Fruit fly (Drosophila melanogaster) whole organism, embryonic: Measurements from ENCODE around the gene CG10710.

Experiments used
- Adf1 ChIP-seq: fragments of 200-800 bp; sonication (Bioruptor generic); IDR thresholded peaks from 2 replicates; pipeline ENCODE4 v1.3.6; 2022; ENCODE audit warnings: missing biosample characterization, missing genetic modification characterization
- Aef1 ChIP-seq: fragments of 200-800 bp; sonication (Bioruptor generic); IDR thresholded peaks from 3 replicates; pipeline ENCODE4 v1.3.6; 2022; ENCODE audit warnings: missing biosample characterization, missing genetic modification characterization
- Blimp-1 ChIP-seq: fragments of 200-800 bp; sonication (Bioruptor generic); optimal IDR thresholded peaks from 3 replicates; lab custom pipeline; 2018; ENCODE audit warnings: missing biosample characterization, missing genetic modification characterization, mild to moderate bottlenecking, moderate library complexity, missing genetic modification reagents
- CG10543 ChIP-seq: fragments of 200-800 bp; sonication (Bioruptor generic); optimal IDR thresholded peaks from 3 replicates; lab custom pipeline; 2017; ENCODE audit warnings: missing biosample characterization, mild to moderate bottlenecking, missing genetic modification characterization, moderate library complexity
- CG11093 ChIP-seq: fragments of 200-800 bp; sonication (Bioruptor generic); IDR thresholded peaks from 3 replicates; pipeline ENCODE4 v1.3.6; 2022; ENCODE audit warnings: missing biosample characterization, missing genetic modification characterization
- CG12769 ChIP-seq: fragments of 200-800 bp; sonication (Bioruptor generic); optimal IDR thresholded peaks from 2 replicates; lab custom pipeline; 2019; ENCODE audit warnings: missing biosample characterization, mild to moderate bottlenecking, missing genetic modification characterization, moderate library complexity
- CG13296 ChIP-seq: fragments of 200-800 bp; sonication (Bioruptor generic); optimal IDR thresholded peaks from 3 replicates; lab custom pipeline; 2018; ENCODE audit warnings: missing biosample characterization, mild to moderate bottlenecking, missing genetic modification characterization
- CG14667 ChIP-seq: fragments of 200-800 bp; sonication (Bioruptor generic); IDR thresholded peaks from 2 replicates; pipeline ENCODE4 v1.3.6; 2022; ENCODE audit warnings: missing biosample characterization, missing genetic modification characterization
- CG17829 ChIP-seq: fragments of 200-800 bp; optimal IDR thresholded peaks from 2 replicates; lab custom pipeline; 2019; ENCODE audit warnings: missing biosample characterization, mild to moderate bottlenecking, missing genetic modification characterization, moderate library complexity
- CG18619 ChIP-seq: fragments of 200-800 bp; sonication (Bioruptor generic); optimal IDR thresholded peaks from 3 replicates; lab custom pipeline; 2017; ENCODE audit warnings: missing biosample characterization, mild to moderate bottlenecking, missing genetic modification characterization
- CG3281 ChIP-seq: fragments of 200-800 bp; sonication (Bioruptor generic); optimal IDR thresholded peaks from 3 replicates; lab custom pipeline; 2017; ENCODE audit warnings: missing biosample characterization, mild to moderate bottlenecking, missing genetic modification characterization
- CG3995 ChIP-seq: fragments of 200-800 bp; sonication (Bioruptor generic); optimal IDR thresholded peaks from 3 replicates; lab custom pipeline; 2016; ENCODE audit warnings: missing biosample characterization, missing genetic modification characterization
- CG42726 ChIP-seq: fragments of 200-800 bp; sonication (Bioruptor generic); IDR thresholded peaks from 2 replicates; pipeline ENCODE4 v1.3.6; 2022; ENCODE audit warnings: missing biosample characterization, missing genetic modification characterization; ENCODE audit not compliant: partially characterized antibody
- CG5245 ChIP-seq: fragments of 200-800 bp; sonication (Bioruptor generic); optimal IDR thresholded peaks from 3 replicates; lab custom pipeline; 2016; ENCODE audit warnings: missing biosample characterization, missing genetic modification characterization
- CG7556 ChIP-seq: fragments of 200-800 bp; sonication (Bioruptor generic); optimal IDR thresholded peaks from 2 replicates; lab custom pipeline; 2017; ENCODE audit warnings: missing biosample characterization, mild to moderate bottlenecking, missing genetic modification characterization
- CG9932 ChIP-seq: fragments of 200-800 bp; sonication (Bioruptor generic); IDR thresholded peaks from 2 replicates; pipeline ENCODE4 v1.3.6; 2022; ENCODE audit warnings: missing biosample characterization, missing genetic modification characterization
- CTCF ChIP-seq: fragments of 200-800 bp; sonication (Bioruptor generic); optimal IDR thresholded peaks from 2 replicates; lab custom pipeline; 2017; ENCODE audit warnings: missing biosample characterization, mild to moderate bottlenecking, missing genetic modification characterization, moderate library complexity
- Chrac-16 ChIP-seq: fragments of 200-800 bp; sonication (Bioruptor generic); optimal IDR thresholded peaks from 3 replicates; lab custom pipeline; 2016; ENCODE audit warnings: missing biosample characterization, missing genetic modification characterization
- D19A ChIP-seq: fragments of 200-800 bp; optimal IDR thresholded peaks from 3 replicates; lab custom pipeline; 2019; ENCODE audit warnings: missing biosample characterization, mild to moderate bottlenecking, missing genetic modification characterization, moderate library complexity
- D19B ChIP-seq: fragments of 200-800 bp; sonication (Bioruptor generic); optimal IDR thresholded peaks from 2 replicates; lab custom pipeline; 2017; ENCODE audit warnings: missing biosample characterization, mild to moderate bottlenecking, missing genetic modification characterization
- Dad ChIP-seq: fragments of 200-800 bp; sonication (Bioruptor generic); optimal IDR thresholded peaks from 3 replicates; lab custom pipeline; 2016; ENCODE audit warnings: missing biosample characterization, missing genetic modification characterization
- Deaf1 ChIP-seq: fragments of 200-800 bp; optimal IDR thresholded peaks from 3 replicates; lab custom pipeline; 2019; ENCODE audit warnings: missing biosample characterization, mild to moderate bottlenecking, missing genetic modification characterization, moderate library complexity
- E2f2 ChIP-seq: fragments of 200-800 bp; sonication (Bioruptor generic); IDR thresholded peaks from 2 replicates; pipeline ENCODE4 v1.3.6; 2022; ENCODE audit warnings: missing biosample characterization, missing genetic modification characterization
- Fer1 ChIP-seq: fragments of 200-800 bp; sonication (Bioruptor generic); optimal IDR thresholded peaks from 2 replicates; lab custom pipeline; 2017; ENCODE audit warnings: missing biosample characterization, mild to moderate bottlenecking, missing genetic modification characterization
- Fer3 ChIP-seq: fragments of 200-800 bp; sonication (Bioruptor generic); optimal IDR thresholded peaks from 2 replicates; lab custom pipeline; 2018; ENCODE audit warnings: missing biosample characterization, mild to moderate bottlenecking, missing genetic modification characterization, moderate library complexity
- HLHmδ ChIP-seq: fragments of 200-800 bp; sonication (Bioruptor generic); optimal IDR thresholded peaks from 2 replicates; lab custom pipeline; 2018; ENCODE audit warnings: missing biosample characterization, mild to moderate bottlenecking, missing genetic modification characterization, moderate library complexity
- HmgZ ChIP-seq: fragments of 200-800 bp; sonication (Bioruptor generic); optimal IDR thresholded peaks from 2 replicates; lab custom pipeline; 2018; ENCODE audit warnings: missing biosample characterization, mild to moderate bottlenecking, missing genetic modification characterization
- Hr51 ChIP-seq, 2 experiments: fragments of 200-800 bp; sonication (Bioruptor generic); optimal IDR thresholded peaks; 2 replicates in 1 of 2; 3 replicates in 1 of 2; lab custom pipeline; 2016 to 2018; ENCODE audit warnings: missing biosample characterization in 2 of 2, missing genetic modification characterization in 2 of 2, mild to moderate bottlenecking in 1 of 2, moderate library complexity in 1 of 2
- Jarid2 ChIP-seq: fragments of 200-800 bp; sonication (Bioruptor generic); optimal IDR thresholded peaks from 3 replicates; lab custom pipeline; 2017; ENCODE audit warnings: mild to moderate bottlenecking, missing biosample characterization, missing genetic modification reagents, missing genetic modification characterization
- Mes4 ChIP-seq: fragments of 200-800 bp; sonication (Bioruptor generic); optimal IDR thresholded peaks from 2 replicates; lab custom pipeline; 2016; ENCODE audit warnings: missing biosample characterization, missing genetic modification characterization
- Nf-YB ChIP-seq: fragments of 200-800 bp; sonication (Bioruptor generic); optimal IDR thresholded peaks from 3 replicates; lab custom pipeline; 2019; ENCODE audit warnings: missing biosample characterization, mild to moderate bottlenecking, missing genetic modification characterization, moderate library complexity
- Oaz ChIP-seq: fragments of 200-800 bp; sonication (Bioruptor generic); IDR thresholded peaks from 2 replicates; pipeline ENCODE4 v1.3.6; 2022; ENCODE audit warnings: missing biosample characterization, missing genetic modification characterization
- Ptx1 ChIP-seq: fragments of 200-800 bp; sonication (Bioruptor generic); IDR thresholded peaks from 2 replicates; pipeline ENCODE4 v1.3.6; 2022; ENCODE audit warnings: missing biosample characterization, missing genetic modification characterization
- ap ChIP-seq: fragments of 200-800 bp; sonication (Bioruptor generic); IDR thresholded peaks from 2 replicates; pipeline ENCODE4 v1.3.6; 2022; ENCODE audit warnings: missing biosample characterization, missing genetic modification characterization
- bab2 ChIP-seq: fragments of 200-800 bp; sonication (Bioruptor generic); optimal IDR thresholded peaks from 2 replicates; lab custom pipeline; 2016; ENCODE audit warnings: missing biosample characterization, missing genetic modification characterization
- crol ChIP-seq: fragments of 200-800 bp; sonication (Bioruptor generic); IDR thresholded peaks from 2 replicates; pipeline ENCODE4 v1.3.6; 2022; ENCODE audit warnings: missing biosample characterization, missing genetic modification characterization
- dimm ChIP-seq: fragments of 200-800 bp; sonication (Bioruptor generic); IDR thresholded peaks from 2 replicates; pipeline ENCODE4 v1.3.6; 2022; ENCODE audit warnings: missing biosample characterization, missing genetic modification characterization
- inv ChIP-seq: fragments of 200-800 bp; sonication (Bioruptor generic); IDR thresholded peaks from 2 replicates; pipeline ENCODE4 v1.3.6; 2022; ENCODE audit warnings: missing biosample characterization, missing genetic modification characterization; ENCODE audit not compliant: partially characterized antibody
- kah ChIP-seq: fragments of 200-800 bp; sonication (Bioruptor generic); optimal IDR thresholded peaks from 2 replicates; lab custom pipeline; 2018; ENCODE audit warnings: missing biosample characterization, mild to moderate bottlenecking, missing genetic modification characterization
- knrl ChIP-seq: fragments of 200-800 bp; sonication (Bioruptor generic); IDR thresholded peaks from 3 replicates; pipeline ENCODE4 v1.3.6; 2022; ENCODE audit warnings: missing biosample characterization, missing genetic modification characterization; ENCODE audit not compliant: partially characterized antibody
- nom ChIP-seq: fragments of 200-800 bp; sonication (Bioruptor generic); optimal IDR thresholded peaks from 2 replicates; lab custom pipeline; 2017; ENCODE audit warnings: missing biosample characterization, missing genetic modification characterization, mild to moderate bottlenecking, moderate library complexity, missing genetic modification reagents
- row ChIP-seq: fragments of 200-800 bp; sonication (Bioruptor generic); IDR thresholded peaks from 3 replicates; pipeline ENCODE4 v1.3.6; 2022; ENCODE audit warnings: missing biosample characterization, missing genetic modification characterization
- sd ChIP-seq: fragments of 200-800 bp; sonication (Bioruptor generic); optimal IDR thresholded peaks from 3 replicates; lab custom pipeline; 2018; ENCODE audit warnings: missing biosample characterization, mild to moderate bottlenecking, missing genetic modification characterization, moderate library complexity
- slbo ChIP-seq: fragments of 200-800 bp; sonication (Bioruptor generic); IDR thresholded peaks from 2 replicates; pipeline ENCODE4 v1.3.6; 2022; ENCODE audit warnings: missing biosample characterization, missing genetic modification characterization
- trem ChIP-seq: fragments of 200-800 bp; optimal IDR thresholded peaks from 3 replicates; lab custom pipeline; 2019; ENCODE audit warnings: missing biosample characterization, mild to moderate bottlenecking, missing genetic modification characterization, moderate library complexity
- ttk ChIP-seq: fragments of 200-800 bp; sonication (Bioruptor generic); IDR thresholded peaks from 2 replicates; pipeline ENCODE4 v2.1.2; 2022; ENCODE audit warnings: missing biosample characterization, missing genetic modification characterization
- tup ChIP-seq: fragments of 200-800 bp; sonication (Bioruptor generic); optimal IDR thresholded peaks from 2 replicates; lab custom pipeline; 2016; ENCODE audit warnings: missing biosample characterization, mild to moderate bottlenecking, missing genetic modification characterization, moderate library complexity
- tx ChIP-seq: fragments of 200-800 bp; sonication (Bioruptor generic); optimal IDR thresholded peaks from 2 replicates; lab custom pipeline; 2016; ENCODE audit warnings: missing biosample characterization, missing genetic modification characterization
- wdn ChIP-seq: fragments of 200-800 bp; sonication (Bioruptor generic); IDR thresholded peaks from 2 replicates; pipeline ENCODE4 v1.3.6; 2022; ENCODE audit warnings: missing biosample characterization, missing genetic modification characterization

Gene CG10710

DNA sequence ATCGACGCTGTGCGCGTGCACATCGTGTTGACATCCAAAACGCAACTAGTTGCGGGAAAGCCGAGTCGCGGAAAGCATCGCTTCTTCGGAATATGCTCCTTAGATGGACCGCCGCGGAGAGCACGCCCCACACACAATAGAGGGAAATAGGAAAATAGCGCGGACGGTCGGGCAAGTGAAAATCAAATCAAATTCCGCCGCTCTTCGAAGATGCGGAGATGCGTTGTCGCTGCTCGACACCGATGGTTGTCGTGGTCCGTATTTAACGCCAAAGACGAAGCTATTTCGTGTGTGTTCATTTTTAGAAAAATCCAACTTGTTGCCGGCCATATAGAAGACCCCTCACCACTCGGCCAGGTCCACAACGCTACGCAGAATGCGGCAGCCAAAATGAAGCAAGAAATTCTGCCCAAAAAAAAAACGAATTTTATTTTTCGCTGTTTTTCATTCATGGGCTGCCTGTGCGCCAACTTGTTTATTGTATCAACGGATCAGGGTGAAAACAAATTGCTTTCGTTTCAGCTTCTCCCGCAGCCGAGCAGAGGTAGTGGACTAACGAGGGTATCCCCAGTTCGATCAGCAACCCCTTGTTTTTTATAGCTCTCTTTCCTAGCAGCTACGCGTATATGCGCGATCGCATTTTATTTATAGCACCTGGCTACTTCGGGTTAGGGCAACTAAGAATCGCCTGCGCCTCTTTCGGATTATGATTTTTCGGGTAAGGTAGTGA, at the start of gene CG10710:
Gene CG10710 (minus strand): TSS at position 51 of the 730 bp plus-strand sequence.
- 0 out of 3 replicates have a peak, but pooled peaks have one; percentile 8 for TF ChIP-seq knrl (GFP tag; lab: Robert Waterston, UW)
- TF ChIP-seq CG13296: no peak
- 0 out of 2 replicates have a peak, but pooled peaks have one; percentile 20 for TF ChIP-seq slbo
- TF ChIP-seq inv (GFP tag; lab: Robert Waterston, UW): 0 out of 2 replicates have a peak, but pooled peaks have one; percentile 13
- peak; percentile 28; the same call in 1 of the 2 replicates for TF ChIP-seq Adf1
- TF ChIP-seq row: peak; percentile 43; the same call in 1 of the 3 replicates
- no peak for TF ChIP-seq CG18619 (GFP tag; lab: Kevin White, UChicago)
- TF ChIP-seq kah (GFP tag; lab: Kevin White, UChicago): peak; percentile 87
- peak; percentile 82 for TF ChIP-seq sd (tag; lab: Kevin White, UChicago)
- peak; percentile 10 for TF ChIP-seq D19A (tag; lab: Kevin White, UChicago)
- no peak for TF ChIP-seq CG3995 (GFP tag; lab: Kevin White, UChicago)
- TF ChIP-seq Deaf1: peak; percentile 65
- no peak for TF ChIP-seq tup
- peak; percentile 76 for TF ChIP-seq CG12769 (tag; lab: Kevin White, UChicago)
- peak; percentile 63 for TF ChIP-seq D19B (GFP tag; lab: Kevin White, UChicago)
- TF ChIP-seq CG9932: peak; percentile 45; the same call in 1 of the 2 replicates
- peak; percentile 88 for TF ChIP-seq CG10543 (GFP tag; lab: Kevin White, UChicago)

DNA sequence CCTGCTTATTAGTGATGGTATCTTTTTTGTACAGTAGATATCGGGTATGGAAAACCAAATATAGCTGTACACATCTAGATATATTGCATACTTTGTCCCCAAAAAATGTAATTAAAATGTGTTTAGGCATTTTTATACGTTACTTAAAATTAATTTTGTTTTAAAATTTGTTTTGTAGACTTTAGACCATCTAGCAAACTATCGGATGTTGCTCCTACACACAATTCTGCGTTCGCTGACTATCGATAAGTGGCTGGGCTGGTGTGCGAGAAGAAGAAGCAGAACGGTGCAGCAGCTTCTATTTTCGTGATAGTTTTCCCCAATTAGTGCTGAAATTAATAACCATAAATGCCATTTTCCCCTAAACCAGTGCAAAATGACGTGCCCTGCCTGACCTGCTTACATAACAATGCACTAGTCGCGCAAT, 6.3 kb downstream of the CG10710 start, which contains the start of the genes Vps36 and Liprin-beta:
Gene Vps36 (minus strand): TSS at position 1 of the 427 bp plus-strand sequence.
Gene Liprin-beta (plus strand): TSS at position 143 of the 427 bp plus-strand sequence.
- TF ChIP-seq Deaf1: no peak
- no peak for TF ChIP-seq Blimp-1 (GFP tag; lab: Kevin White, UChicago)
- TF ChIP-seq ap (GFP tag; lab: Robert Waterston, UW): peak; percentile 80
- TF ChIP-seq CTCF (GFP tag; lab: Kevin White, UChicago): no peak
- peak; percentile 93 for TF ChIP-seq HmgZ (tag; lab: Kevin White, UChicago)
- TF ChIP-seq nom (GFP tag; lab: Kevin White, UChicago): no peak
- peak; percentile 61 for TF ChIP-seq CG5245 (GFP tag; lab: Kevin White, UChicago)
- TF ChIP-seq Dad: peak; percentile 82
- peak; percentile 69 for TF ChIP-seq CG7556 (GFP tag; lab: Kevin White, UChicago)
- no peak for TF ChIP-seq HLHmδ (GFP tag; lab: Kevin White, UChicago)
- TF ChIP-seq Ptx1 (GFP tag; lab: Robert Waterston, UW): peak; percentile 94
- peak; percentile 41; the same call in 1 of the 2 replicates for TF ChIP-seq dimm (GFP tag; lab: Robert Waterston, UW)
- peak; percentile 93 for TF ChIP-seq Aef1 (GFP tag; lab: Robert Waterston, UW)
- no peak for TF ChIP-seq Fer1 (GFP tag; lab: Kevin White, UChicago)
- TF ChIP-seq Jarid2 (GFP tag; lab: Kevin White, UChicago): no peak
- TF ChIP-seq crol (GFP tag; lab: Robert Waterston, UW): no peak
- TF ChIP-seq wdn: peak; percentile 74
- TF ChIP-seq Nf-YB (GFP tag; lab: Kevin White, UChicago): peak; percentile 62
- peak; percentile 92 for TF ChIP-seq tx (GFP tag; lab: Kevin White, UChicago)
- peak; percentile 94 for TF ChIP-seq Chrac-16 (GFP tag; lab: Kevin White, UChicago)
- peak; percentile 85 for TF ChIP-seq CG14667 (GFP tag; lab: Robert Waterston, UW)
- peak; percentile 93 for TF ChIP-seq CG42726 (GFP tag; lab: Robert Waterston, UW)
- peak; percentile 69 for TF ChIP-seq Mes4 (GFP tag; lab: Kevin White, UChicago)
- peak; percentile 87 for TF ChIP-seq CG11093
- TF ChIP-seq bab2: peak; percentile 95
- peak; percentile 87 for TF ChIP-seq ttk (GFP tag; lab: Robert Waterston, UW)
- peak; percentile 85 for TF ChIP-seq Fer3 (tag; lab: Kevin White, UChicago)
- peak; percentile 87 for TF ChIP-seq trem (tag; lab: Kevin White, UChicago)
- peak in 1 of 2 experiments; percentile 90 for TF ChIP-seq Hr51 (GFP tag; optimal IDR thresholded peaks at IDR 0.05; lab: Kevin White, UChicago)
- TF ChIP-seq Oaz (GFP tag; lab: Robert Waterston, UW): peak; percentile 85
- TF ChIP-seq E2f2: peak; percentile 62; the same call in 1 of the 2 replicates
- no peak for TF ChIP-seq CG3281 (GFP tag; lab: Kevin White, UChicago)
- peak; percentile 91 for TF ChIP-seq CG17829 (tag; lab: Kevin White, UChicago)
